Worm (Caenorhabditis elegans): ENCODE measurements around the gene F01G10.4.

Gene F01G10.4

DNA sequence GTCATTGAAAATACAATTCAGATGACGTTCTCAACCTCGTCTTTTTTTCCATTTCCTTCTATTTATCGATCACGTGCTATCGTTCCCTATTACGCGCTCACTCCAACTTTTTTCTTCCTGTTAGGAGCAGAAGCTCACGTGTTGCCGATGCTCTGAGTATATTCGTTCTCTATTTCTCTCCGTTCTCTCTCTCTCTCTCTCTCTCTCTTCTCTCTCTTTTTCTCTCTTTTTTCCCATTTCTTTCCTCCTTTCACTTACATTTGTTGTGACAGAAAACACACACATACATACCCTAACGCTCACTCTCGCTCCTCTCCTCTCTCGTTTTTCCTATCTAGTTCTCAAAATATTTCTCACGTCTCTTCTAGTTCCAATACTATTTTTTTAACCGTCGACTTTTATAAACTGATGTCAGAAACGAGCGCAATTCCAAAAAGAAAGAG is 20.0 kb upstream of the F01G10.4 start (continued):
- TF ChIP-seq snpc-4 (tag; optimal IDR thresholded peaks at IDR 0.05) (no peak), nhr-77 (tag; optimal IDR thresholded peaks at IDR 0.05) (peak; percentile 82), lin-38 (GFP tag; IDR thresholded peaks at IDR 0.05) (peak; percentile 56), egl-27 (tag; optimal IDR thresholded peaks at IDR 0.05) (no peak), nhr-25 (tag; optimal IDR thresholded peaks at IDR 0.05; ENCODE audit: borderline replicate concordance, insufficient read depth) (peak; percentile 37), F44E2.7 (GFP tag; IDR thresholded peaks at IDR 0.05) (no peak), attf-4 (tag; optimal IDR thresholded peaks at IDR 0.05) (no peak), arid-1 (GFP tag; conservative IDR thresholded peaks at IDR 0.05) (no peak), mdl-1 (tag; optimal IDR thresholded peaks at IDR 0.05) (peak; percentile 71 to 99), skn-1 (tag; optimal IDR thresholded peaks at IDR 0.05) (no peak), nhr-237 (tag; optimal IDR thresholded peaks at IDR 0.05) (no peak), R02D3.7 (tag; optimal IDR thresholded peaks at IDR 0.05) (no peak), hif-1 (tag; optimal IDR thresholded peaks at IDR 0.05) (peak; percentile 33 to 83), F26F4.8 (GFP tag; conservative IDR thresholded peaks at IDR 0.05) (no peak), cey-2 (tag; optimal IDR thresholded peaks at IDR 0.05; ENCODE audit: borderline replicate concordance, insufficient read depth) (peak; percentile 52), lin-29 (GFP tag; IDR thresholded peaks at IDR 0.05) (no peak), ztf-7 (tag; optimal IDR thresholded peaks at IDR 0.05) (no peak), madf-9 (GFP tag; conservative IDR thresholded peaks at IDR 0.05) (no peak), duxl-1 (tag; optimal IDR thresholded peaks at IDR 0.05; ENCODE audit: poor library complexity) (peak; percentile 17), ZK337.2 (GFP tag; IDR thresholded peaks at IDR 0.05) (no peak), dmd-9 (GFP tag; IDR thresholded peaks at IDR 0.05) (no peak), ZK546.5 (tag; optimal IDR thresholded peaks at IDR 0.05) (peak in 1 of 2 experiments; percentile 10), daf-8 (GFP tag; IDR thresholded peaks at IDR 0.05) (no peak), lir-3 (tag; optimal IDR thresholded peaks at IDR 0.05) (no peak), T20F7.1 (GFP tag; optimal IDR thresholded peaks at IDR 0.05) (peak; percentile 80), fos-1 (tag; optimal IDR thresholded peaks at IDR 0.05) (peak; percentile 16), Y105C5A.15 (GFP tag; IDR thresholded peaks at IDR 0.05) (0 out of 2 replicates have a peak, but pooled peaks have one; percentile 12), lin-39 (tag; optimal IDR thresholded peaks at IDR 0.05) (no peak), ceh-28 (tag; optimal IDR thresholded peaks at IDR 0.05) (no peak), Y48G9A.11 (GFP tag; IDR thresholded peaks at IDR 0.05) (no peak), ceh-62 (tag; optimal IDR thresholded peaks at IDR 0.05) (no peak), D1046.2 (GFP tag; IDR thresholded peaks at IDR 0.05) (no peak)

DNA sequence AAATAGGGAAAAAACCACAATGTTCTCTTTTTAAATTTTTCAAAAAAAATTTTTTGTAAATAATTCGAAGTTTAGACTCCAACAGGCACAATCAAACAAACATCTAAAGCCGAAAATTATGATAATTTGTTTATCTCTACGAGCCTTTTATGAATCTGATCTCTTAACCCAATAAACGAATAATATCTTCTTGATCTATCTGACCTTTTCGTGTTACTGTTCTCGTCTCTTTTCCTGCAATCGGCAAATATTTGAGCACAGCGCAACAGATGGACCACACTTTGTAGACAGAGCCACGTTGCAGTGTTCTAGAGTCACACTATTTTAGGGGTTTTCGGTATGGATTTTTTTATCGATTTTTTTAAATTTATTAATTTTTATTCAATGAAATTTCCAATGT is 19.4 kb upstream of the F01G10.4 start:
- peak; percentile 6 for TF ChIP-seq aha-1 (tag)
- no peak for TF ChIP-seq daf-8 (GFP tag; IDR thresholded peaks at IDR 0.05)

- no peak for TF ChIP-seq lim-7 (GFP tag; IDR thresholded peaks at IDR 0.05)
- TF ChIP-seq daf-16 (GFP tag; optimal IDR thresholded peaks at IDR 0.05) = no peak
- TF ChIP-seq daf-16 (tag; optimal IDR thresholded peaks at IDR 0.05) = peak; percentile 33
- peak; percentile 27 for TF ChIP-seq nhr-28 (tag; optimal IDR thresholded peaks at IDR 0.05)
- no peak for TF ChIP-seq nhr-10 (tag; optimal IDR thresholded peaks at IDR 0.05)
These were observed 18.9 kb upstream of the F01G10.4 start for ce11 chrIV:10251261-10251660.

DNA sequence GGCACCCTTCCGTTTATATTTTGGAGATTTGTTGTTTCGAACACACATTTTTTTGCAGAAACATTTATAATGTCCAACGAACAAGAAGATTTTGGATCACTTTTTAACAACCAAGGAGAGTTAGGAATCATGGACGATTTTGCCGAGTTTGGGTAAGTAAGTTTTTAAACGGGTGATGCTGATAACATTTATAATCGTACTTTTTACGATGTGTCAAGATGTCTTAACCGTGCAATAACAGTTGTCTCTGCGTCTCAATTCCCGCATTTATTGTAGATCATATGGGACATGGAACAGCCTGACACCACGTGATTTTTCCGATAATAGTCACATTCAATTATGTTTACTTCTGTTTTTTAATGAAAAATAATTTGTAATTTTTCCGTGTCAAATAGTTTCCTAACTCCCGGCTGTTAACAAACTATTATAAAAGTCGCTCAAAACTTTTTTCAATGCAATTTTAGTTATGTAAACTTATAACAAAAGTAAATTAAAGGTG is 18.3 kb upstream of the F01G10.4 start, which contains the start of gene daf-14:
TSS of gene daf-14 (plus strand) at position 51 of the 499 bp plus-strand sequence.
- no peak for TF ChIP-seq unc-130 (GFP tag; optimal IDR thresholded peaks at IDR 0.05)
- TF ChIP-seq nhr-11 (tag; optimal IDR thresholded peaks at IDR 0.05) = no peak
- peak; percentile 49; the same call in 1 of the 2 replicates for TF ChIP-seq php-3 (GFP tag; IDR thresholded peaks at IDR 0.05)
- TF ChIP-seq F26F4.8 (GFP tag; conservative IDR thresholded peaks at IDR 0.05) = no peak
- TF ChIP-seq hlh-30 (tag; optimal IDR thresholded peaks at IDR 0.05; ENCODE audit: insufficient read depth) = peak; percentile 81
- no peak for TF ChIP-seq lin-39 (tag; optimal IDR thresholded peaks at IDR 0.05)
- no peak for TF ChIP-seq egl-43 (GFP tag; IDR thresholded peaks at IDR 0.05)
- TF ChIP-seq nhr-77 (tag; optimal IDR thresholded peaks at IDR 0.05) = peak; percentile 30
- no peak for TF ChIP-seq R02D3.7 (tag; optimal IDR thresholded peaks at IDR 0.05)
- TF ChIP-seq tra-1 (GFP tag; IDR thresholded peaks at IDR 0.05) = no peak
- no peak for TF ChIP-seq D1046.2 (GFP tag; IDR thresholded peaks at IDR 0.05)
- TF ChIP-seq T20F7.1 (GFP tag; optimal IDR thresholded peaks at IDR 0.05) = no peak
- TF ChIP-seq lir-3 (tag; optimal IDR thresholded peaks at IDR 0.05) = no peak
- no peak for TF ChIP-seq madf-9 (GFP tag; conservative IDR thresholded peaks at IDR 0.05)
- no peak for TF ChIP-seq snpc-1.2 (GFP tag; IDR thresholded peaks at IDR 0.05)
- no peak for TF ChIP-seq lin-15B (tag; optimal IDR thresholded peaks at IDR 0.05)
- TF ChIP-seq lsy-2 (tag; optimal IDR thresholded peaks at IDR 0.05) = peak in 1 of 2 experiments; percentile 33

All from whole organism, L4 larva.